Fruit fly (Drosophila melanogaster) whole organism, adult: ENCODE measurements around the gene Zip88E.

ENCODE experiments used
- CG11617 ChIP-seq: fragments of 200-800 bp; sonication (Bioruptor generic); optimal IDR thresholded peaks from 2 replicates; lab custom pipeline; 2017; ENCODE audit warnings: mild to moderate bottlenecking, missing biosample characterization, missing genetic modification reagents, missing genetic modification characterization
- CG12768 ChIP-seq: fragments of 200-800 bp; sonication (Bioruptor generic); optimal IDR thresholded peaks from 2 replicates; lab custom pipeline; 2017; ENCODE audit warnings: missing biosample characterization, missing genetic modification characterization, mild to moderate bottlenecking, moderate library complexity, missing genetic modification reagents
- CG14711 ChIP-seq: fragments of 200-800 bp; sonication (Bioruptor generic); optimal IDR thresholded peaks from 2 replicates; lab custom pipeline; 2018; ENCODE audit warnings: missing biosample characterization, mild to moderate bottlenecking, missing genetic modification characterization, moderate library complexity
- CG1620 ChIP-seq: fragments of 200-800 bp; sonication (Bioruptor generic); optimal IDR thresholded peaks from 2 replicates; lab custom pipeline; 2016; ENCODE audit warnings: missing biosample characterization, missing genetic modification characterization
- CG33017 ChIP-seq: fragments of 200-800 bp; sonication (Bioruptor generic); optimal IDR thresholded peaks from 2 replicates; lab custom pipeline; 2018; ENCODE audit warnings: missing biosample characterization, mild to moderate bottlenecking, missing genetic modification characterization, moderate library complexity
- CG5204 ChIP-seq: fragments of 200-800 bp; sonication (Bioruptor generic); optimal IDR thresholded peaks from 2 replicates; lab custom pipeline; 2016; ENCODE audit warnings: missing biosample characterization, missing genetic modification characterization
- CG7045 ChIP-seq: fragments of 200-800 bp; sonication (Bioruptor generic); optimal IDR thresholded peaks from 2 replicates; lab custom pipeline; 2017; ENCODE audit warnings: missing biosample characterization, mild to moderate bottlenecking, missing genetic modification characterization
- CG7101 ChIP-seq: fragments of 200-800 bp; sonication (Bioruptor generic); optimal IDR thresholded peaks from 2 replicates; lab custom pipeline; 2018; ENCODE audit warnings: missing biosample characterization, mild to moderate bottlenecking, missing genetic modification characterization, moderate library complexity
- Clk ChIP-seq: fragments of 200-800 bp; sonication (Bioruptor generic); optimal IDR thresholded peaks from 2 replicates; lab custom pipeline; 2017; ENCODE audit warnings: missing biosample characterization, missing genetic modification characterization
- Crg-1 ChIP-seq: fragments of 200-800 bp; sonication (Bioruptor generic); optimal IDR thresholded peaks from 2 replicates; lab custom pipeline; 2016; ENCODE audit warnings: missing biosample characterization, missing genetic modification characterization
- Hr96 ChIP-seq: fragments of 200-800 bp; sonication (Bioruptor generic); optimal IDR thresholded peaks from 2 replicates; lab custom pipeline; 2016; ENCODE audit warnings: missing biosample characterization, missing genetic modification characterization
- Mnt ChIP-seq: fragments of 200-800 bp; sonication (Bioruptor generic); optimal IDR thresholded peaks from 2 replicates; lab custom pipeline; 2016; ENCODE audit warnings: missing biosample characterization, mild to moderate bottlenecking, missing genetic modification characterization
- bab1 ChIP-seq: fragments of 200-800 bp; sonication (Bioruptor generic); optimal IDR thresholded peaks from 3 replicates; lab custom pipeline; 2019; ENCODE audit warnings: missing biosample characterization, mild to moderate bottlenecking, missing genetic modification characterization, moderate library complexity
- cic ChIP-seq: fragments of 200-800 bp; sonication (Bioruptor generic); optimal IDR thresholded peaks from 2 replicates; lab custom pipeline; 2017; ENCODE audit warnings: missing biosample characterization, mild to moderate bottlenecking, missing genetic modification characterization, moderate library complexity
- cnc ChIP-seq, 2 experiments: fragments of >200 bp; optimal IDR thresholded peaks; 2 replicates each; lab custom pipeline; 2017
- kay ChIP-seq: fragments of 200-800 bp; sonication (Bioruptor generic); peaks from one replicate; lab custom pipeline; 2016; ENCODE audit warnings: missing biosample characterization, missing genetic modification characterization, borderline replicate concordance
- ovo ChIP-seq: fragments of 200-800 bp; sonication (Bioruptor generic); optimal IDR thresholded peaks from 2 replicates; lab custom pipeline; 2016; ENCODE audit warnings: missing biosample characterization, missing genetic modification characterization
- pad ChIP-seq: fragments of 200-800 bp; sonication (Bioruptor generic); optimal IDR thresholded peaks from 3 replicates; lab custom pipeline; 2017; ENCODE audit warnings: missing biosample characterization, missing genetic modification characterization, mild to moderate bottlenecking, moderate library complexity, missing genetic modification reagents
- tj ChIP-seq: fragments of 200-800 bp; sonication (Bioruptor generic); optimal IDR thresholded peaks from 3 replicates; lab custom pipeline; 2017; ENCODE audit warnings: missing biosample characterization, mild to moderate bottlenecking, missing genetic modification characterization, moderate library complexity
- toe ChIP-seq: fragments of 200-800 bp; sonication (Bioruptor generic); optimal IDR thresholded peaks from 2 replicates; lab custom pipeline; 2016; ENCODE audit warnings: missing biosample characterization, missing genetic modification characterization

Gene Zip88E

dm6 chr3R:15249037-15249436, 19.4 kb upstream of the Zip88E start, which contains the start of gene Amt:
Amt (minus strand) TSS chr3R:15249137.
- TF ChIP-seq CG12768 (GFP tag; lab: Kevin White, UChicago) (no peak), CG11617 (GFP tag; lab: Kevin White, UChicago) (no peak), pad (GFP tag; lab: Kevin White, UChicago) (no peak), CG5204 (GFP tag; lab: Kevin White, UChicago) (no peak), cnc (optimal IDR thresholded peaks at IDR 0.05; lab: Kevin White, UChicago) (no peak), toe (GFP tag; lab: Kevin White, UChicago) (no peak), cic (GFP tag; lab: Kevin White, UChicago) (no peak), Clk (GFP tag; lab: Kevin White, UChicago) (no peak), Crg-1 (no peak), bab1 (no peak), CG33017 (tag; lab: Kevin White, UChicago) (no peak), ovo (GFP tag; lab: Kevin White, UChicago) (no peak), CG7045 (GFP tag; lab: Kevin White, UChicago) (no peak)

- TF ChIP-seq CG33017 (tag; lab: Kevin White, UChicago) (no peak), ovo (GFP tag; lab: Kevin White, UChicago) (peak; percentile 39)
These were observed 18.7 kb upstream of the Zip88E start, which contains the start of gene CG42404 for dm6 chr3R:15249735-15250134. CG42404 (plus strand) TSS chr3R:15250094.

dm6 chr3R:15250454-15250853, 18.0 kb upstream of the Zip88E start:
- peak; percentile 21 for TF ChIP-seq Mnt (GFP tag; lab: Kevin White, UChicago)
- TF ChIP-seq ovo (GFP tag; lab: Kevin White, UChicago) = no peak
- TF ChIP-seq cnc (optimal IDR thresholded peaks at IDR 0.05; lab: Kevin White, UChicago) = no peak
- no peak for TF ChIP-seq kay
- peak; percentile 58 for TF ChIP-seq CG11617 (GFP tag; lab: Kevin White, UChicago)
- TF ChIP-seq Crg-1 = no peak
- TF ChIP-seq Hr96 (GFP tag; lab: Kevin White, UChicago) = no peak
- TF ChIP-seq cic (GFP tag; lab: Kevin White, UChicago) = peak; percentile 24
- peak; percentile 83 for TF ChIP-seq pad (GFP tag; lab: Kevin White, UChicago)
- TF ChIP-seq CG14711 (tag; lab: Kevin White, UChicago) = peak; percentile 47
- no peak for TF ChIP-seq bab1
- peak; percentile 51 for TF ChIP-seq CG12768 (GFP tag; lab: Kevin White, UChicago)
- peak; percentile 57 for TF ChIP-seq CG7045 (GFP tag; lab: Kevin White, UChicago)
- peak; percentile 19 for TF ChIP-seq tj (GFP tag; lab: Kevin White, UChicago)
- peak; percentile 63 for TF ChIP-seq CG5204 (GFP tag; lab: Kevin White, UChicago)
- TF ChIP-seq CG33017 (tag; lab: Kevin White, UChicago) = peak; percentile 88
- TF ChIP-seq toe (GFP tag; lab: Kevin White, UChicago) = no peak
- TF ChIP-seq CG7101 (tag; lab: Kevin White, UChicago) = peak; percentile 69
- no peak for TF ChIP-seq CG1620 (GFP tag; lab: Kevin White, UChicago)
- TF ChIP-seq Clk (GFP tag; lab: Kevin White, UChicago) = peak; percentile 39

- TF ChIP-seq CG33017 (tag; lab: Kevin White, UChicago) (peak; percentile 29), CG5204 (GFP tag; lab: Kevin White, UChicago) (no peak), bab1 (peak; percentile 55), ovo (GFP tag; lab: Kevin White, UChicago) (peak; percentile 47), Crg-1 (peak; percentile 30), CG11617 (GFP tag; lab: Kevin White, UChicago) (no peak), Mnt (GFP tag; lab: Kevin White, UChicago) (peak; percentile 79), Hr96 (GFP tag; lab: Kevin White, UChicago) (no peak), CG1620 (GFP tag; lab: Kevin White, UChicago) (peak; percentile 68), toe (GFP tag; lab: Kevin White, UChicago) (no peak), pad (GFP tag; lab: Kevin White, UChicago) (peak; percentile 63), CG7045 (GFP tag; lab: Kevin White, UChicago) (no peak), tj (GFP tag; lab: Kevin White, UChicago) (peak; percentile 72), kay (no peak), cnc (optimal IDR thresholded peaks at IDR 0.05; lab: Kevin White, UChicago) (no peak), Clk (GFP tag; lab: Kevin White, UChicago) (peak; percentile 60), CG12768 (GFP tag; lab: Kevin White, UChicago) (peak; percentile 41), CG7101 (tag; lab: Kevin White, UChicago) (peak; percentile 61), CG14711 (tag; lab: Kevin White, UChicago) (peak; percentile 26), cic (GFP tag; lab: Kevin White, UChicago) (no peak)
These were observed 5.5 kb upstream of the Zip88E start, which contains the start of the genes eIF2gamma and Set for dm6 chr3R:15262710-15263672. eIF2gamma (minus strand) TSS chr3R:15263458. Set (plus strand) TSS chr3R:15263552.

dm6 chr3R:15263946-15264345, 4.5 kb upstream of the Zip88E start:
- TF ChIP-seq Mnt (GFP tag; lab: Kevin White, UChicago) (no peak), Crg-1 (no peak), bab1 (no peak), CG14711 (tag; lab: Kevin White, UChicago) (no peak), ovo (GFP tag; lab: Kevin White, UChicago) (no peak), Hr96 (GFP tag; lab: Kevin White, UChicago) (no peak), pad (GFP tag; lab: Kevin White, UChicago) (no peak), CG7101 (tag; lab: Kevin White, UChicago) (no peak), CG1620 (GFP tag; lab: Kevin White, UChicago) (no peak), cnc (optimal IDR thresholded peaks at IDR 0.05; lab: Kevin White, UChicago) (no peak), Clk (GFP tag; lab: Kevin White, UChicago) (no peak), CG33017 (tag; lab: Kevin White, UChicago) (no peak), CG12768 (GFP tag; lab: Kevin White, UChicago) (no peak), kay (no peak), tj (GFP tag; lab: Kevin White, UChicago) (no peak), toe (GFP tag; lab: Kevin White, UChicago) (no peak), cic (GFP tag; lab: Kevin White, UChicago) (no peak), CG11617 (GFP tag; lab: Kevin White, UChicago) (no peak)
